Worm (Caenorhabditis elegans) whole organism, midembryonic: Measurements from ENCODE around the gene oac-15.

Source experiments
- T22C8.4 ChIP-seq: fragments of 200-800 bp; sonication (Bioruptor generic); IDR thresholded peaks from 2 replicates; pipeline ENCODE4 v1.3.6; 2022; ENCODE audit warnings: missing genetic modification characterization, missing compliant biosample characterization
- cog-1 ChIP-seq: sonication (generic microtip); optimal IDR thresholded peaks from 2 replicates; lab custom pipeline; 2016; ENCODE audit warnings: missing genetic modification characterization, missing compliant biosample characterization
- flt-1 ChIP-seq: fragments of 200-800 bp; sonication (Bioruptor generic); IDR thresholded peaks from 2 replicates; pipeline ENCODE4 v1.3.6; 2022; ENCODE audit warnings: missing genetic modification characterization, missing compliant biosample characterization
- klf-2 ChIP-seq: fragments of 200-800 bp; sonication (Bioruptor generic); conservative IDR thresholded peaks from 2 replicates; pipeline ENCODE4 v1.3.6; 2022; ENCODE audit warnings: missing genetic modification reagents, missing genetic modification characterization, missing compliant biosample characterization
- med-1 ChIP-seq: sonication (generic microtip); optimal IDR thresholded peaks from 2 replicates; lab custom pipeline; 2017; ENCODE audit warnings: missing genetic modification characterization, mild to moderate bottlenecking, missing compliant biosample characterization, antibody characterized with exemption, missing genetic modification reagents; ENCODE audit not compliant: insufficient read depth
- ref-1 ChIP-seq: fragments of 200-800 bp; sonication (Bioruptor generic); conservative IDR thresholded peaks from 2 replicates; pipeline ENCODE4 v1.3.6; 2022; ENCODE audit warnings: missing genetic modification reagents, missing genetic modification characterization, missing compliant biosample characterization
- tab-1 ChIP-seq: fragments of 200-800 bp; sonication (Bioruptor generic); IDR thresholded peaks from 2 replicates; pipeline ENCODE4 v1.3.6; 2022; ENCODE audit warnings: missing genetic modification characterization, missing compliant biosample characterization
- ztf-23 ChIP-seq: fragments of 200-800 bp; sonication (Bioruptor generic); IDR thresholded peaks from 2 replicates; pipeline ENCODE4 v1.3.6; 2022; ENCODE audit warnings: missing genetic modification reagents, missing genetic modification characterization, missing compliant biosample characterization
- ztf-29 ChIP-seq: fragments of 200-800 bp; sonication (Bioruptor generic); IDR thresholded peaks from 2 replicates; pipeline ENCODE4 v1.3.6; 2022; ENCODE audit warnings: missing genetic modification reagents, missing genetic modification characterization, missing compliant biosample characterization

oac-15 gene

ce11 chrV:16233624-16234023 is 23.9 kb upstream of the oac-15 start, which contains the start of gene clec-233:
clec-233 (plus strand) TSS chrV:16233924.
- TF ChIP-seq tab-1 (GFP tag; lab: Robert Waterston, UW) (no peak), T22C8.4 (GFP tag; lab: Robert Waterston, UW) (no peak), med-1 (GFP tag; lab: Kevin White, UChicago) (no peak), ztf-23 (GFP tag; lab: Robert Waterston, UW) (no peak), flt-1 (GFP tag; lab: Robert Waterston, UW) (no peak), ztf-29 (GFP tag; lab: Robert Waterston, UW) (no peak), ref-1 (no peak), cog-1 (tag; lab: Kevin White, UChicago) (no peak), klf-2 (no peak)

ce11 chrV:16232180-16232579 is 22.4 kb upstream of the oac-15 start, which contains the start of gene gst-22:
gst-22 (minus strand) TSS chrV:16232282.
- TF ChIP-seq ref-1 = no peak
- TF ChIP-seq ztf-29 (GFP tag; lab: Robert Waterston, UW) = no peak
- TF ChIP-seq tab-1 (GFP tag; lab: Robert Waterston, UW) = no peak
- no peak for TF ChIP-seq klf-2
- no peak for TF ChIP-seq flt-1 (GFP tag; lab: Robert Waterston, UW)
- TF ChIP-seq T22C8.4 (GFP tag; lab: Robert Waterston, UW) = no peak
- no peak for TF ChIP-seq ztf-23 (GFP tag; lab: Robert Waterston, UW)

ce11 chrV:16229896-16230295 is 20.2 kb upstream of the oac-15 start, which contains the start of the genes F21H7.2 and F21H7.12:
F21H7.2 (minus strand) TSS chrV:16229996.
F21H7.12 (plus strand) TSS chrV:16230165.
- TF ChIP-seq med-1 (GFP tag; lab: Kevin White, UChicago) (no peak), cog-1 (tag; lab: Kevin White, UChicago) (no peak), T22C8.4 (GFP tag; lab: Robert Waterston, UW) (no peak)

DNA sequence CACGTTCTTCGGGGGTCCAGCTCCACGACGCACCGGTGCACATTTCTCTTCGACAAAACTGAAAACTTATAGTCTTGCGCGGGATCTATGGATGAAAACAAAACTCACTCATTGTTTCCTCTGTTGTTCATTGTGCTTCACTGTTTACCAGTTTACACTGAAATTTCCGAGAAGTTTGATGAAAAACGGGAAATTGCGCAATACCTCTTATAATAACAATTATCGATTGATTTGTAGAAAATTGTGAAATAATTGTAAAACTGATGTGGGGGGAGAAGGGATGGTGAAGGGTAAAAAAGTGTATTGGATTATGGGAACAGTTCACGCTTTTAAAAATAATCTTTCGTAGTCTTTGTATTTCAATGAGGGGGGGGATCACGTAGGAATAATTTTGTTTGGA is 19.7 kb upstream of the oac-15 start:
- TF ChIP-seq med-1 (GFP tag; lab: Kevin White, UChicago) (no peak), klf-2 (no peak), cog-1 (tag; lab: Kevin White, UChicago) (no peak), ztf-29 (GFP tag; lab: Robert Waterston, UW) (no peak), T22C8.4 (GFP tag; lab: Robert Waterston, UW) (no peak), ztf-23 (GFP tag; lab: Robert Waterston, UW) (no peak), flt-1 (GFP tag; lab: Robert Waterston, UW) (no peak)

- no peak for TF ChIP-seq ref-1
- TF ChIP-seq med-1 (GFP tag; lab: Kevin White, UChicago) = no peak
- no peak for TF ChIP-seq ztf-29 (GFP tag; lab: Robert Waterston, UW)
- no peak for TF ChIP-seq ztf-23 (GFP tag; lab: Robert Waterston, UW)
- no peak for TF ChIP-seq klf-2
- no peak for TF ChIP-seq tab-1 (GFP tag; lab: Robert Waterston, UW)
- TF ChIP-seq T22C8.4 (GFP tag; lab: Robert Waterston, UW) = no peak
- TF ChIP-seq flt-1 (GFP tag; lab: Robert Waterston, UW) = no peak
Observed at ce11 chrV:16226581-16226980, 16.8 kb upstream of the oac-15 start, which contains the start of gene F11A5.13. F11A5.13 (minus strand) TSS chrV:16226681.

DNA sequence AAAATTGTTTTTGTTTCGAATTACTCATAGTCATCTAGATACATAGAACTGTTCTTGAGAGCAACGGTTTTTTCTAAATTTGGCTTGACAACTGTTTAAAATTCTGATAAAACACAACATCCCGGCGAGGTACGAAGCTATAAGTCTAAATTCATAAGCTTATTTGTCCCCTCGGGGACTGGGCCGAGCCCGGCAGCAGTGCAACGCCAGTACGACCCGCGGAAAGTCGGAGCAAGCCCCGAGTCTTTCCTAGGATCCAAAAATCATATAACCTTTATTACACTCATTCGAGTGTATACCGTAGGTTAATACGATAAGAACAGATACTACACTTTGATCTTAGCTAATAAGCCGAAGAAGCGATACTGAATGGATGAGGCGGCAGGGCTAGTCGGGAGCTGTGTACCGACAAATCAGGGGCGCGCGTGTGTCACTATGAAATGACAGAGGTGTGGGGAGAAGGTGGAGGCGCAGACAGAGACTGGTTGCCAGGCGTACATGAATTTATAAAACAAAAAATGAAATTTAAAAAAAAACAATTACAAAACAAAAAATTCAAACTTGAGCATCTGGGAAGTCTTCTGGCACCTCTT is 15.9 kb upstream of the oac-15 start:
- no peak for TF ChIP-seq klf-2
- no peak for TF ChIP-seq tab-1 (GFP tag; lab: Robert Waterston, UW)
- TF ChIP-seq flt-1 (GFP tag; lab: Robert Waterston, UW) = no peak
- no peak for TF ChIP-seq cog-1 (tag; lab: Kevin White, UChicago)

DNA sequence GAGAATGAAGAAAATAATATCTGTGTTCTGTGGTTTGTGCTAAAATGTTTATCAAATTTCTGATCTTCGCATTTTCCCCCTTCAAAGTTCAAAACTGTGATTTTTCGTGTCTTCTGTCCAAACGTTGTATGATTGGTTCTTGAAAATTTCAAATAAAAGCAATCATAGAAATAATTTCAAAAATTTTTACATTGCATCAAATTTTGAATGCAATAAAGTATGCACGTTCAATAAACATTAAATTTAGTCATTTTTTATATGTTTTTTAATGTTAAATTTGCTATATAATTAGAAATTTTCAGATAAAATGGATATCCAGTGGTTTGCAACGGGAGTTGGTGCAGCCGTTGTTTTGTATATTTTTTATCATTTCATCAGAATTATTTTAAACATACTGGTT is 14.3 kb upstream of the oac-15 start, which contains the start of gene stdh-2:
stdh-2 (plus strand) TSS at position 301 of the 400 bp plus-strand sequence.
- TF ChIP-seq ref-1 = no peak
- no peak for TF ChIP-seq tab-1 (GFP tag; lab: Robert Waterston, UW)
- TF ChIP-seq flt-1 (GFP tag; lab: Robert Waterston, UW) = no peak
- TF ChIP-seq ztf-23 (GFP tag; lab: Robert Waterston, UW) = no peak
- TF ChIP-seq med-1 (GFP tag; lab: Kevin White, UChicago) = no peak
- no peak for TF ChIP-seq T22C8.4 (GFP tag; lab: Robert Waterston, UW)
- TF ChIP-seq ztf-29 (GFP tag; lab: Robert Waterston, UW) = no peak
- TF ChIP-seq klf-2 = no peak
- no peak for TF ChIP-seq cog-1 (tag; lab: Kevin White, UChicago)

DNA sequence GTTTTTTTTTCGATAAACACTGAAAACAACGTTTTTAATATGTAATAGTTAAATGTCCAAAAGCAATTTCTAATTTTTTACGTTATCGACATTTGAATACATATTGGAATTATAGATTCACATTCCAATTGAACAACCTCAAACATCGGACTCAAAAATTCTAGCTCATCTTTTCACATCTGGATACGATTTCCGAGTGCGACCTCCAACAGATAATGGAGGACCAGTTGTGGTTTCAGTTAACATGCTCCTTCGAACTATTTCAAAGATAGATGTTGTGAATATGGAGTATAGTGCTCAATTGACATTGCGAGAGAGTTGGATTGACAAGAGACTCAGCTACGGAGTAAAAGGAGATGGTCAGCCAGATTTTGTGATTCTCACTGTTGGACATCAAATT is 10.3 kb upstream of the oac-15 start:
- TF ChIP-seq med-1 (GFP tag; lab: Kevin White, UChicago) (no peak), tab-1 (GFP tag; lab: Robert Waterston, UW) (no peak), cog-1 (tag; lab: Kevin White, UChicago) (no peak)

DNA sequence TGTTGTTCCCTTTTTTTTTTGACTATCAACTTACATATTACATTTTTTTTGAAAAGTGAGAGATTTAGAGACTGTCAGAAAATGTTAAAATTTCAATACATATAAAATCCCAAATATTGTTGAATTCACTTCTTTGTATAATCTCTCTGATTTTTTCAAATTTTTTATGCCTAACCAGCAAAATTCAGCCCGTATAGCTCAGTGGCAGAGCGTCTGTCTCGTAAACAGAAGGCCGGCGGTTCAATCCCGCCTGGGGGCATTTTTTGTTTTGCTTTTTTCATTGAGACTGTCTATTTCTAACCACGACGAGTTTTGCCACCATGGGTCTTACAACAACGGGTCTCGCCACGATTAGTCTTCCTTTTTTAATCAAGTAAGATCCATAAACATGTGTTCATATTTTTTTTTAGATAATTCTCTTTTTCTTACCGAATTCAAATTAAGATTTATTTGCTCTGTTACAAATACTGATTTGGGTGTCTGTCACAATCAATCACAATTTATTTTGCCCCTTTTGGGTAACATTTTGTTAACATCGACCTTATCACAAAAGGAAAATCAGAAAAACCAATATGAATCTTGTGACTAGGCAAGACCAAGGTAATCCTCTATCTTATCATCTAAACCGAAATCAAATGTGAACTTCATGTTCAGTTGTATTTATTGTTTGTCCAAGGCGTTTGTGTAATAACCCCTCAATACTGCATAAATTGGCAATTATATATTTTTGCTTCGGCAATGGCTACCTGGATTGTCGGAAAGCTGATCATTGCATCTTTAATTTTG is 9.4 kb upstream of the oac-15 start, which contains the start of gene glc-1:
glc-1 (plus strand) TSS at position 663 of the 786 bp plus-strand sequence.
- TF ChIP-seq tab-1 (GFP tag; lab: Robert Waterston, UW) = no peak
- TF ChIP-seq T22C8.4 (GFP tag; lab: Robert Waterston, UW) = no peak
- no peak for TF ChIP-seq med-1 (GFP tag; lab: Kevin White, UChicago)

- TF ChIP-seq ztf-23 (GFP tag; lab: Robert Waterston, UW) (no peak), ref-1 (no peak)
Observed at ce11 chrV:16218522-16218921, 8.8 kb upstream of the oac-15 start, which contains the start of gene F11A5.15. F11A5.15 (minus strand) TSS chrV:16218622.
